ENCODE assay signal across 2 fruit fly cellular contexts in genomic region chr3L:10362548-10363157, dm6.
TF ChIP-seq lines count a peak whose summit lies in the region.

No protein-coding gene starts in this region.

TF ChIP-seq in whole organism, embryonic, 481 proteins besides CTCF, POLR2A, EP300 and RAD21 (continued from another document and continues in another):
- TF ChIP-seq CG43689 (GFP tag; IDR thresholded peaks at IDR 0.05; lab: Robert Waterston, UW) (no peak), Xbp1 (GFP tag; optimal IDR thresholded peaks at IDR 0.05; lab: Kevin White, UChicago) (no peak), CG4282 (GFP tag; optimal IDR thresholded peaks at IDR 0.05; lab: Kevin White, UChicago) (no peak), CG2712 (tag; optimal IDR thresholded peaks at IDR 0.05; lab: Kevin White, UChicago) (peak; percentile 25), CG18764 (GFP tag; optimal IDR thresholded peaks at IDR 0.05; lab: Kevin White, UChicago) (no peak), MBD-R2 (GFP tag; IDR thresholded peaks at IDR 0.05; lab: Robert Waterston, UW) (0 out of 2 replicates have a peak, but pooled peaks have one; percentile 28), CG9797 (GFP tag; optimal IDR thresholded peaks at IDR 0.05; lab: Kevin White, UChicago) (no peak), toy (GFP tag; IDR thresholded peaks at IDR 0.05; lab: Robert Waterston, UW) (0 out of 2 replicates have a peak, but pooled peaks have one; percentile 15), Jarid2 (GFP tag; optimal IDR thresholded peaks at IDR 0.05; lab: Kevin White, UChicago) (peak; percentile 17), CG12769 (tag; optimal IDR thresholded peaks at IDR 0.05; lab: Kevin White, UChicago) (peak; percentile 9), Hand (GFP tag; optimal IDR thresholded peaks at IDR 0.05; lab: Kevin White, UChicago) (no peak), ash1 (GFP tag; optimal IDR thresholded peaks at IDR 0.05; lab: Kevin White, UChicago) (no peak), CG9817 (tag; optimal IDR thresholded peaks at IDR 0.05; lab: Kevin White, UChicago) (peak; percentile 10), D19A (tag; optimal IDR thresholded peaks at IDR 0.05; lab: Kevin White, UChicago) (peak; percentile 84), sens-2 (GFP tag; IDR thresholded peaks at IDR 0.05; lab: Robert Waterston, UW) (no peak), inv (GFP tag; IDR thresholded peaks at IDR 0.05; lab: Robert Waterston, UW; ENCODE audit: partially characterized antibody) (no peak), slbo (GFP tag; IDR thresholded peaks at IDR 0.05; lab: Robert Waterston, UW) (peak; percentile 50), Hey (tag; optimal IDR thresholded peaks at IDR 0.05; lab: Kevin White, UChicago) (peak; percentile 8), odd (GFP tag; optimal IDR thresholded peaks at IDR 0.05; lab: Kevin White, UChicago) (no peak), tin (GFP tag; optimal IDR thresholded peaks at IDR 0.05; lab: Kevin White, UChicago) (no peak), bsh (GFP tag; optimal IDR thresholded peaks at IDR 0.05; lab: Kevin White, UChicago) (peak in 1 of 2 experiments; percentile 1), mld (GFP tag; IDR thresholded peaks at IDR 0.05; lab: Robert Waterston, UW; ENCODE audit: partially characterized antibody) (no peak), fd102C (GFP tag; optimal IDR thresholded peaks at IDR 0.05; lab: Kevin White, UChicago) (no peak), Ets97D (GFP tag; optimal IDR thresholded peaks at IDR 0.05; lab: Kevin White, UChicago) (no peak), ham (GFP tag; IDR thresholded peaks at IDR 0.05; lab: Robert Waterston, UW) (no peak), Aef1 (GFP tag; IDR thresholded peaks at IDR 0.05; lab: Robert Waterston, UW) (peak; percentile 9; the same call in 1 of the 3 replicates), dpn (GFP tag; optimal IDR thresholded peaks at IDR 0.05; lab: Kevin White, UChicago) (peak in 1 of 2 experiments; percentile 54), luna (GFP tag; optimal IDR thresholded peaks at IDR 0.05; lab: Kevin White, UChicago) (peak; percentile 34), Rfx (GFP tag; IDR thresholded peaks at IDR 0.05; lab: Robert Waterston, UW) (peak; percentile 80), pho (GFP tag; optimal IDR thresholded peaks at IDR 0.05; lab: Kevin White, UChicago) (peak; percentile 16), Dbx (GFP tag; IDR thresholded peaks at IDR 0.05; lab: Robert Waterston, UW) (peak; percentile 83; the same call in 2 of the 3 replicates), CG4854 (GFP tag; optimal IDR thresholded peaks at IDR 0.05; lab: Kevin White, UChicago) (peak; percentile 4), NfI (GFP tag; optimal IDR thresholded peaks at IDR 0.05; lab: Kevin White, UChicago) (no peak), Hmx (GFP tag; optimal IDR thresholded peaks at IDR 0.05; lab: Kevin White, UChicago) (peak; percentile 16), eyg (GFP tag; optimal IDR thresholded peaks at IDR 0.05; lab: Kevin White, UChicago) (peak; percentile 52), unc-4 (GFP tag; IDR thresholded peaks at IDR 0.05; lab: Robert Waterston, UW; ENCODE audit: partially characterized antibody) (no peak), CG11247 (GFP tag; IDR thresholded peaks at IDR 0.05; lab: Robert Waterston, UW) (peak; percentile 48; the same call in 1 of the 2 replicates), bbx (GFP tag; IDR thresholded peaks at IDR 0.05; lab: Robert Waterston, UW; ENCODE audit: partially characterized antibody) (no peak), psq (GFP tag; optimal IDR thresholded peaks at IDR 0.05; lab: Kevin White, UChicago) (no peak), klu (GFP tag; IDR thresholded peaks at IDR 0.05; lab: Robert Waterston, UW) (no peak), grau (tag; optimal IDR thresholded peaks at IDR 0.05; lab: Kevin White, UChicago) (peak; percentile 24), Atf3 (GFP tag; optimal IDR thresholded peaks at IDR 0.05; lab: Kevin White, UChicago) (no peak), al (GFP tag; IDR thresholded peaks at IDR 0.05; lab: Robert Waterston, UW) (peak; percentile 54), pita (GFP tag; optimal IDR thresholded peaks at IDR 0.05; lab: Kevin White, UChicago) (no peak), CG7357 (GFP tag; IDR thresholded peaks at IDR 0.05; lab: Robert Waterston, UW) (no peak), CG2678 (tag; optimal IDR thresholded peaks at IDR 0.05; lab: Kevin White, UChicago) (peak; percentile 67), aop (GFP tag; IDR thresholded peaks at IDR 0.05; lab: Robert Waterston, UW) (no peak), CG17361 (GFP tag; IDR thresholded peaks at IDR 0.05; lab: Robert Waterston, UW) (no peak), Taf1 (GFP tag; IDR thresholded peaks at IDR 0.05; lab: Robert Waterston, UW) (no peak), Ets65A (GFP tag; lab: Kevin White, UChicago) (no peak), CG1792 (GFP tag; optimal IDR thresholded peaks at IDR 0.05; lab: Kevin White, UChicago) (no peak), CG17359 (tag; optimal IDR thresholded peaks at IDR 0.05; lab: Kevin White, UChicago) (peak; percentile 11), CG6765 (GFP tag; optimal IDR thresholded peaks at IDR 0.05; lab: Kevin White, UChicago) (peak; percentile 24), repo (GFP tag; optimal IDR thresholded peaks at IDR 0.05; lab: Kevin White, UChicago) (no peak), CG6689 (GFP tag; IDR thresholded peaks at IDR 0.05; lab: Robert Waterston, UW) (peak; percentile 15; the same call in 1 of the 2 replicates), lmd (GFP tag; IDR thresholded peaks at IDR 0.05; lab: Robert Waterston, UW) (peak; percentile 75; the same call in 1 of the 2 replicates), Fer1 (GFP tag; optimal IDR thresholded peaks at IDR 0.05; lab: Kevin White, UChicago) (peak; percentile 41), CG3281 (GFP tag; optimal IDR thresholded peaks at IDR 0.05; lab: Kevin White, UChicago) (peak; percentile 50), Dip3 (GFP tag; optimal IDR thresholded peaks at IDR 0.05; lab: Kevin White, UChicago) (peak; percentile 45), CG32772 (GFP tag; IDR thresholded peaks at IDR 0.05; lab: Robert Waterston, UW) (no peak), CG8924 (tag; optimal IDR thresholded peaks at IDR 0.05; lab: Kevin White, UChicago) (no peak), CG7928 (GFP tag; optimal IDR thresholded peaks at IDR 0.05; lab: Kevin White, UChicago) (no peak), Atf6 (GFP tag; IDR thresholded peaks at IDR 0.05; lab: Robert Waterston, UW) (peak; percentile 32; the same call in 1 of the 2 replicates), CG30431 (GFP tag; optimal IDR thresholded peaks at IDR 0.05; lab: Kevin White, UChicago) (no peak), HmgZ (tag; optimal IDR thresholded peaks at IDR 0.05; lab: Kevin White, UChicago) (no peak), CG12391 (tag; optimal IDR thresholded peaks at IDR 0.05; lab: Kevin White, UChicago) (no peak)

TF ChIP-seq in whole organism, wandering third instar larva, 38 proteins besides CTCF, POLR2A, EP300 and RAD21 (continued from another document):
- no peak for TF ChIP-seq Hr78 (GFP tag; optimal IDR thresholded peaks at IDR 0.05; lab: Kevin White, UChicago)
- no peak for TF ChIP-seq usp (GFP tag; optimal IDR thresholded peaks at IDR 0.05; lab: Kevin White, UChicago)
- TF ChIP-seq CrebA (GFP tag; optimal IDR thresholded peaks at IDR 0.05; lab: Kevin White, UChicago; ENCODE audit: borderline replicate concordance): no peak
- no peak for TF ChIP-seq Jra (GFP tag; optimal IDR thresholded peaks at IDR 0.05; lab: Kevin White, UChicago)
- peak; percentile 13 for TF ChIP-seq sage (GFP tag; optimal IDR thresholded peaks at IDR 0.05; lab: Kevin White, UChicago)
- no peak for TF ChIP-seq Myc (optimal IDR thresholded peaks at IDR 0.05; lab: Kevin White, UChicago)
- TF ChIP-seq fru (GFP tag; optimal IDR thresholded peaks at IDR 0.05; lab: Kevin White, UChicago): peak; percentile 68
- no peak for TF ChIP-seq Hr83 (GFP tag; optimal IDR thresholded peaks at IDR 0.05; lab: Kevin White, UChicago; ENCODE audit: poor library complexity, severe bottlenecking)
- TF ChIP-seq ey (GFP tag; optimal IDR thresholded peaks at IDR 0.05; lab: Kevin White, UChicago): peak; percentile 30
TF ChIP-seq in whole organism, wandering third instar larva: peak in this region for 12.
